Fruit fly (Drosophila melanogaster): ENCODE data around the gene Deaf1.
A peak's percentile ranks its signal among the peaks of the same experiment; 100 is the strongest.

The Deaf1 gene

DNA sequence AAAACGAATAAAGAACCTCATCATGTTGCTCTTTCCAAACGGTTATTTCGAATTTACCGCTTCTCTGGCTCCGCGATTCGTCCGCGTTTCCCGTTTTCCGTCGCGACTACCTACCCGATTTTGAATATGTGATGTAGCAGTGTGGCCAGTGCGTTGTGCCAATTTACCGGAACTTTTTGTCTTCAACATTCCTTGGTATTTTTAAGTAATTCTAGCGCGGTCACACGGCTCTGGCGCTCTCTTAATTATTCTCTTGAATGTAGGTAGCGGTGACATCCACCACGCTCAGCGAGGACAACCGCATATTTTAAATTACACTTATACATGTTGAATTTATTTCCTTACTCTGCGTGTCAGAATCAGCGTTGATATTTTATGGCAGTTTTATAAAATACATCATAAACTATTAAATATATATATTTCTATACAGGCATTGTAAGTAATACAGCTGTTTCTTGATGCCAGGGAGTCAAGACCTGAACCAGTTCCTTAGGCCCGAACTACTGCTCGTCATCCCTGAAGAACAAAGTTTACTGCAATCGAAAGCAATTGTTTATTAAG, 24.5 kb upstream of the Deaf1 start, which contains the start of the genes CG42637, Gyc76C and SREBP (continued):
- TF ChIP-seq bigmax (GFP tag; optimal IDR thresholded peaks at IDR 0.05) (peak; percentile 11), bowl (GFP tag; IDR thresholded peaks at IDR 0.05) (no peak), CG10543 (GFP tag; optimal IDR thresholded peaks at IDR 0.05) (no peak), Nf-YC (tag; optimal IDR thresholded peaks at IDR 0.05) (peak; percentile 93), dpn (GFP tag; optimal IDR thresholded peaks at IDR 0.05) (no peak), prd (optimal IDR thresholded peaks at IDR 0.05) (no peak), prd (GFP tag; IDR thresholded peaks at IDR 0.05) (no peak), CG12769 (tag; optimal IDR thresholded peaks at IDR 0.05) (no peak), repo (GFP tag; optimal IDR thresholded peaks at IDR 0.05) (peak; percentile 12), Ssrp (tag; optimal IDR thresholded peaks at IDR 0.05) (no peak), kay (GFP tag; optimal IDR thresholded peaks at IDR 0.05) (no peak), CG11504 (tag; optimal IDR thresholded peaks at IDR 0.05) (peak; percentile 35), CG8478 (optimal IDR thresholded peaks at IDR 0.05) (no peak), Scr (GFP tag; IDR thresholded peaks at IDR 0.05; ENCODE audit: partially characterized antibody) (peak; percentile 15; the same call in 1 of the 2 replicates), Sry-β (GFP tag; optimal IDR thresholded peaks at IDR 0.05) (peak; percentile 31), Sry-δ (GFP tag; optimal IDR thresholded peaks at IDR 0.05) (peak; percentile 4), CG3281 (GFP tag; optimal IDR thresholded peaks at IDR 0.05) (no peak), CG2199 (GFP tag; IDR thresholded peaks at IDR 0.05) (no peak), inv (GFP tag; IDR thresholded peaks at IDR 0.05; ENCODE audit: partially characterized antibody) (peak; percentile 40; the same call in 1 of the 2 replicates), CG42726 (GFP tag; IDR thresholded peaks at IDR 0.05; ENCODE audit: partially characterized antibody) (peak; percentile 75), CG4328 (GFP tag; optimal IDR thresholded peaks at IDR 0.05) (no peak), CG7357 (GFP tag; IDR thresholded peaks at IDR 0.05) (no peak), CG15601 (tag; optimal IDR thresholded peaks at IDR 0.05) (peak; percentile 57), trem (tag; optimal IDR thresholded peaks at IDR 0.05) (peak; percentile 89), insv (GFP tag; optimal IDR thresholded peaks at IDR 0.05) (peak in 1 of 2 experiments; percentile 21), tll (GFP tag; optimal IDR thresholded peaks at IDR 0.05) (no peak), Stat92E (GFP tag; optimal IDR thresholded peaks at IDR 0.05) (peak in 1 of 3 experiments; percentile 65), CG10366 (GFP tag; IDR thresholded peaks at IDR 0.05) (peak; percentile 9; the same call in 1 of the 2 replicates), grau (tag; optimal IDR thresholded peaks at IDR 0.05) (peak; percentile 32), CG7987 (GFP tag; optimal IDR thresholded peaks at IDR 0.05) (peak; percentile 7), Tbp (GFP tag; optimal IDR thresholded peaks at IDR 0.05) (no peak), dimm (GFP tag; IDR thresholded peaks at IDR 0.05) (no peak), Sin3A (optimal IDR thresholded peaks at IDR 0.05) (peak; percentile 47), zfh1 (GFP tag; IDR thresholded peaks at IDR 0.05) (0 out of 3 replicates have a peak, but pooled peaks have one; percentile 36), exex (tag; optimal IDR thresholded peaks at IDR 0.05) (no peak), CG4617 (GFP tag; optimal IDR thresholded peaks at IDR 0.05; ENCODE audit: borderline replicate concordance) (peak; percentile 38), CG12659 (GFP tag; optimal IDR thresholded peaks at IDR 0.05) (peak; percentile 75), Dad (GFP tag; optimal IDR thresholded peaks at IDR 0.05) (peak; percentile 48), CG11085 (GFP tag; IDR thresholded peaks at IDR 0.05) (no peak), CG14710 (tag; optimal IDR thresholded peaks at IDR 0.05) (peak; percentile 72), CG13894 (tag; optimal IDR thresholded peaks at IDR 0.05) (peak; percentile 64), CG34224 (GFP tag; IDR thresholded peaks at IDR 0.05; ENCODE audit: partially characterized antibody) (peak; percentile 55; the same call in 2 of the 3 replicates), wor (GFP tag; IDR thresholded peaks at IDR 0.05) (no peak), fd96Cb (tag; optimal IDR thresholded peaks at IDR 0.05) (no peak), chn (GFP tag; optimal IDR thresholded peaks at IDR 0.05) (no peak), CG3838 (GFP tag; optimal IDR thresholded peaks at IDR 0.05) (peak; percentile 11), vvl (GFP tag; IDR thresholded peaks at IDR 0.05) (peak; percentile 77), E2f1 (GFP tag; IDR thresholded peaks at IDR 0.05) (peak; percentile 31; the same call in 1 of the 2 replicates), pita (GFP tag; optimal IDR thresholded peaks at IDR 0.05) (peak; percentile 90), Neu2 (GFP tag; optimal IDR thresholded peaks at IDR 0.05; ENCODE audit: borderline replicate concordance) (no peak)

Measured in whole organism, embryonic.